Fruit fly (Drosophila melanogaster): ENCODE data around the gene PpD3.

PpD3 gene

dm6 chr3R:9791177-9791806 is 43.6 kb downstream of the PpD3 start, which contains the start of the genes CG12945 and CG8507 (continued):
- TF ChIP-seq zfh2 (GFP tag; optimal IDR thresholded peaks at IDR 0.05): peak; percentile 69
- no peak for TF ChIP-seq CG10565 (GFP tag; optimal IDR thresholded peaks at IDR 0.05)
- peak; percentile 37; the same call in 1 of the 2 replicates for TF ChIP-seq CG4404 (GFP tag; IDR thresholded peaks at IDR 0.05)
- no peak for TF ChIP-seq nerfin-2 (GFP tag; IDR thresholded peaks at IDR 0.05; ENCODE audit: partially characterized antibody)
- no peak for TF ChIP-seq Side (GFP tag; optimal IDR thresholded peaks at IDR 0.05)
- peak; percentile 56 to 59 for TF ChIP-seq Pdp1 (GFP tag; optimal IDR thresholded peaks at IDR 0.05)
- no peak for TF ChIP-seq CG7271 (tag; optimal IDR thresholded peaks at IDR 0.05)
- TF ChIP-seq CG1792 (GFP tag; optimal IDR thresholded peaks at IDR 0.05): no peak
- TF ChIP-seq slbo (GFP tag; IDR thresholded peaks at IDR 0.05): peak; percentile 47; the same call in 1 of the 2 replicates
- no peak for TF ChIP-seq lab (GFP tag; optimal IDR thresholded peaks at IDR 0.05)
- TF ChIP-seq CG2712 (tag; optimal IDR thresholded peaks at IDR 0.05): peak; percentile 47
- peak; percentile 2 for TF ChIP-seq CG5245 (GFP tag; optimal IDR thresholded peaks at IDR 0.05)
- TF ChIP-seq schlank (tag; optimal IDR thresholded peaks at IDR 0.05): no peak
- TF ChIP-seq hth (optimal IDR thresholded peaks at IDR 0.05): no peak
- no peak for TF ChIP-seq Nf-YC (tag; optimal IDR thresholded peaks at IDR 0.05)
- peak; percentile 37 for TF ChIP-seq gcm (GFP tag; optimal IDR thresholded peaks at IDR 0.05)
- TF ChIP-seq CG1024 (GFP tag; IDR thresholded peaks at IDR 0.05): no peak
- peak; percentile 55 for TF ChIP-seq pzg (GFP tag; optimal IDR thresholded peaks at IDR 0.05)
- TF ChIP-seq dpn (GFP tag; optimal IDR thresholded peaks at IDR 0.05): peak; percentile 43
- peak; percentile 37 for TF ChIP-seq Elba2 (GFP tag; optimal IDR thresholded peaks at IDR 0.05)
- no peak for TF ChIP-seq B-H2 (GFP tag; optimal IDR thresholded peaks at IDR 0.05)
- TF ChIP-seq Nf-YB (GFP tag; optimal IDR thresholded peaks at IDR 0.05): no peak
- TF ChIP-seq yki (optimal IDR thresholded peaks at IDR 0.05): no peak
- TF ChIP-seq CG8089 (GFP tag; optimal IDR thresholded peaks at IDR 0.05): no peak
- no peak for TF ChIP-seq CG16779 (GFP tag; IDR thresholded peaks at IDR 0.05)
- TF ChIP-seq Ravus (GFP tag; IDR thresholded peaks at IDR 0.05): no peak
- TF ChIP-seq Fer3 (tag; optimal IDR thresholded peaks at IDR 0.05): peak; percentile 39
- TF ChIP-seq Drgx (GFP tag; IDR thresholded peaks at IDR 0.05): no peak
- no peak for TF ChIP-seq tx (GFP tag; optimal IDR thresholded peaks at IDR 0.05)
- no peak for TF ChIP-seq CG7963 (GFP tag; IDR thresholded peaks at IDR 0.05; ENCODE audit: partially characterized antibody)
- TF ChIP-seq gsb-n (tag; optimal IDR thresholded peaks at IDR 0.05): no peak
- TF ChIP-seq CG15073 (GFP tag; optimal IDR thresholded peaks at IDR 0.05): no peak
- no peak for TF ChIP-seq CG31388 (GFP tag; optimal IDR thresholded peaks at IDR 0.05)
- TF ChIP-seq Xrp1 (GFP tag; IDR thresholded peaks at IDR 0.05): peak; percentile 26; the same call in 1 of the 2 replicates
- no peak for TF ChIP-seq Tbp (GFP tag; optimal IDR thresholded peaks at IDR 0.05)
- TF ChIP-seq CG17361 (GFP tag; IDR thresholded peaks at IDR 0.05): peak; percentile 69
- TF ChIP-seq kni (GFP tag; optimal IDR thresholded peaks at IDR 0.05): no peak
- peak; percentile 76 for TF ChIP-seq Abd-B (GFP tag; optimal IDR thresholded peaks at IDR 0.05)
- TF ChIP-seq Kr (GFP tag; optimal IDR thresholded peaks at IDR 0.05): no peak
- peak; percentile 52 for TF ChIP-seq BEAF-32 (GFP tag; optimal IDR thresholded peaks at IDR 0.05)
- no peak; the same call in 1 of the 2 replicates for TF ChIP-seq CG32532 (GFP tag; IDR thresholded peaks at IDR 0.05)
- peak; percentile 80 for TF ChIP-seq nmo (GFP tag; optimal IDR thresholded peaks at IDR 0.05)
- TF ChIP-seq chif (GFP tag; optimal IDR thresholded peaks at IDR 0.05): peak in 1 of 2 experiments; percentile 37
- TF ChIP-seq crp (GFP tag; optimal IDR thresholded peaks at IDR 0.05): peak in 1 of 2 experiments; percentile 8
- peak; percentile 79 for TF ChIP-seq gfzf (GFP tag; optimal IDR thresholded peaks at IDR 0.05)
- no peak for TF ChIP-seq dmrt99B (tag; optimal IDR thresholded peaks at IDR 0.05)
- TF ChIP-seq fd64A (GFP tag; optimal IDR thresholded peaks at IDR 0.05): no peak
- TF ChIP-seq CG9437 (GFP tag; optimal IDR thresholded peaks at IDR 0.05): peak; percentile 33
- TF ChIP-seq CG2875 (GFP tag; optimal IDR thresholded peaks at IDR 0.05): no peak

Measured in whole organism, embryonic.